Fruit fly (Drosophila melanogaster) whole organism, embryonic: Measurements from ENCODE around the gene Osbp.

Experiments used
- ATbp ChIP-seq: fragments of 200-800 bp; sonication (Bioruptor generic); optimal IDR thresholded peaks from 2 replicates; lab custom pipeline; 2017; ENCODE audit warnings: missing biosample characterization, mild to moderate bottlenecking, missing genetic modification characterization, missing genetic modification reagents
- B-H2 ChIP-seq: fragments of 200-800 bp; sonication (Bioruptor generic); optimal IDR thresholded peaks from 2 replicates; lab custom pipeline; 2018; ENCODE audit warnings: missing biosample characterization, mild to moderate bottlenecking, missing genetic modification characterization
- CG10959 ChIP-seq: fragments of 200-800 bp; sonication (Bioruptor generic); IDR thresholded peaks from 2 replicates; pipeline ENCODE4 v1.3.6; 2022; ENCODE audit warnings: missing biosample characterization, missing genetic modification characterization
- CG11560 ChIP-seq: fragments of 200-800 bp; sonication (Bioruptor generic); IDR thresholded peaks from 3 replicates; pipeline ENCODE4 v1.3.6; 2022; ENCODE audit warnings: missing biosample characterization, missing genetic modification characterization
- CG12071 ChIP-seq: fragments of 200-800 bp; sonication (Bioruptor generic); optimal IDR thresholded peaks from 3 replicates; lab custom pipeline; 2018; ENCODE audit warnings: missing biosample characterization, mild to moderate bottlenecking, missing genetic modification characterization
- CG12155 ChIP-seq: fragments of 200-800 bp; sonication (Bioruptor generic); optimal IDR thresholded peaks from 3 replicates; lab custom pipeline; 2016; ENCODE audit warnings: missing biosample characterization, missing genetic modification characterization
- CG14050 ChIP-seq: fragments of 200-800 bp; sonication (Bioruptor generic); IDR thresholded peaks from 3 replicates; pipeline ENCODE4 v1.3.6; 2022; ENCODE audit warnings: missing biosample characterization, missing genetic modification characterization
- CG16813 ChIP-seq: fragments of 200-800 bp; sonication (Bioruptor generic); IDR thresholded peaks from 3 replicates; pipeline ENCODE4 v1.3.6; 2022; ENCODE audit warnings: missing biosample characterization, missing genetic modification characterization; ENCODE audit not compliant: partially characterized antibody
- CG17385 ChIP-seq: fragments of 200-800 bp; sonication (Bioruptor generic); optimal IDR thresholded peaks from 3 replicates; lab custom pipeline; 2018; ENCODE audit warnings: missing biosample characterization, mild to moderate bottlenecking, missing genetic modification characterization
- CG18262 ChIP-seq: fragments of 200-800 bp; optimal IDR thresholded peaks from 3 replicates; lab custom pipeline; 2019; ENCODE audit warnings: missing biosample characterization, mild to moderate bottlenecking, missing genetic modification characterization, moderate library complexity
- CG34376 ChIP-seq: fragments of 200-800 bp; sonication (Bioruptor generic); optimal IDR thresholded peaks from 2 replicates; lab custom pipeline; 2018; ENCODE audit warnings: missing biosample characterization, mild to moderate bottlenecking, missing genetic modification characterization
- CG3847 ChIP-seq: fragments of 200-800 bp; sonication (Bioruptor generic); IDR thresholded peaks from 2 replicates; pipeline ENCODE4 v1.3.6; 2022; ENCODE audit warnings: missing biosample characterization, missing genetic modification characterization
- CG3995 ChIP-seq: fragments of 200-800 bp; sonication (Bioruptor generic); optimal IDR thresholded peaks from 3 replicates; lab custom pipeline; 2016; ENCODE audit warnings: missing biosample characterization, missing genetic modification characterization
- CG6854 ChIP-seq: fragments of 200-800 bp; sonication (Bioruptor generic); optimal IDR thresholded peaks from 3 replicates; lab custom pipeline; 2017; ENCODE audit warnings: missing biosample characterization, mild to moderate bottlenecking, missing genetic modification characterization
- CG7786 ChIP-seq: fragments of 200-800 bp; sonication (Bioruptor generic); optimal IDR thresholded peaks from 2 replicates; lab custom pipeline; 2016; ENCODE audit warnings: missing biosample characterization, missing genetic modification characterization
- CG7839 ChIP-seq: fragments of 200-800 bp; sonication (Bioruptor generic); optimal IDR thresholded peaks from 3 replicates; lab custom pipeline; 2018; ENCODE audit warnings: missing biosample characterization, mild to moderate bottlenecking, missing genetic modification characterization, moderate library complexity
- CG9437 ChIP-seq: fragments of 200-800 bp; sonication (Bioruptor generic); optimal IDR thresholded peaks from 2 replicates; lab custom pipeline; 2018; ENCODE audit warnings: missing biosample characterization, mild to moderate bottlenecking, missing genetic modification characterization
- CG9727 ChIP-seq: fragments of 200-800 bp; sonication (Bioruptor generic); optimal IDR thresholded peaks from 3 replicates; lab custom pipeline; 2017; ENCODE audit warnings: missing biosample characterization, mild to moderate bottlenecking, missing genetic modification characterization
- CHES-1-like ChIP-seq: fragments of 200-800 bp; sonication (Bioruptor generic); optimal IDR thresholded peaks from 2 replicates; lab custom pipeline; 2016; ENCODE audit warnings: missing biosample characterization, missing genetic modification characterization
- Camta ChIP-seq: fragments of 200-800 bp; sonication (Bioruptor generic); optimal IDR thresholded peaks from 2 replicates; lab custom pipeline; 2016; ENCODE audit warnings: missing biosample characterization, missing genetic modification characterization
- D19A ChIP-seq: fragments of 200-800 bp; optimal IDR thresholded peaks from 3 replicates; lab custom pipeline; 2019; ENCODE audit warnings: missing biosample characterization, mild to moderate bottlenecking, missing genetic modification characterization, moderate library complexity
- Doc2 ChIP-seq: fragments of 200-800 bp; sonication (Bioruptor generic); IDR thresholded peaks from 2 replicates; pipeline ENCODE4 v1.3.6; 2022; ENCODE audit warnings: missing biosample characterization, missing genetic modification characterization
- Dp ChIP-seq: fragments of 200-800 bp; sonication (Bioruptor generic); optimal IDR thresholded peaks from 2 replicates; lab custom pipeline; 2018; ENCODE audit warnings: missing biosample characterization, mild to moderate bottlenecking, missing genetic modification characterization, moderate library complexity
- Fer2 ChIP-seq: fragments of 200-800 bp; sonication (Bioruptor generic); optimal IDR thresholded peaks from 2 replicates; lab custom pipeline; 2018; ENCODE audit warnings: missing biosample characterization, mild to moderate bottlenecking, missing genetic modification characterization, moderate library complexity
- HLH4C ChIP-seq: fragments of 200-800 bp; sonication (Bioruptor generic); IDR thresholded peaks from 3 replicates; pipeline ENCODE4 v1.3.6; 2022; ENCODE audit warnings: missing biosample characterization, missing genetic modification characterization; ENCODE audit not compliant: partially characterized antibody
- Max ChIP-seq: fragments of 200-800 bp; sonication (Bioruptor generic); optimal IDR thresholded peaks from 2 replicates; lab custom pipeline; 2016; ENCODE audit warnings: missing biosample characterization, mild to moderate bottlenecking, missing genetic modification characterization
- Med ChIP-seq: fragments of 200-800 bp; sonication (Bioruptor generic); peaks from one replicate; lab custom pipeline; 2016; ENCODE audit warnings: missing biosample characterization, missing genetic modification characterization, mild to moderate bottlenecking, inconsistent platforms, moderate library complexity
- NFAT ChIP-seq: fragments of 200-800 bp; sonication (Bioruptor generic); IDR thresholded peaks from 2 replicates; pipeline ENCODE4 v1.3.6; 2022; ENCODE audit warnings: missing biosample characterization, missing genetic modification characterization
- NfI ChIP-seq: fragments of 200-800 bp; sonication (Bioruptor generic); optimal IDR thresholded peaks from 3 replicates; lab custom pipeline; 2018; ENCODE audit warnings: missing biosample characterization, mild to moderate bottlenecking, missing genetic modification characterization, moderate library complexity
- Vsx1 ChIP-seq: fragments of 200-800 bp; sonication (Bioruptor generic); optimal IDR thresholded peaks from 2 replicates; lab custom pipeline; 2017; ENCODE audit warnings: missing biosample characterization, mild to moderate bottlenecking, missing genetic modification characterization, missing genetic modification reagents
- YL-1 ChIP-seq: fragments of 200-800 bp; sonication (Bioruptor generic); optimal IDR thresholded peaks from 3 replicates; lab custom pipeline; 2017; ENCODE audit warnings: missing biosample characterization, mild to moderate bottlenecking, missing genetic modification characterization
- cas ChIP-seq: fragments of 200-800 bp; sonication (Bioruptor generic); IDR thresholded peaks from 2 replicates; pipeline ENCODE4 v1.3.6; 2022; ENCODE audit warnings: missing biosample characterization, missing genetic modification characterization
- chm ChIP-seq: fragments of 200-800 bp; sonication (Bioruptor generic); IDR thresholded peaks from 2 replicates; pipeline ENCODE4 v1.3.6; 2022; ENCODE audit warnings: missing biosample characterization, missing genetic modification characterization
- corto ChIP-seq: fragments of 200-800 bp; sonication (Bioruptor generic); optimal IDR thresholded peaks from 2 replicates; lab custom pipeline; 2016; ENCODE audit warnings: missing biosample characterization, mild to moderate bottlenecking, missing genetic modification characterization, moderate library complexity
- dmrt99B ChIP-seq: fragments of 200-800 bp; sonication (Bioruptor generic); optimal IDR thresholded peaks from 2 replicates; lab custom pipeline; 2018; ENCODE audit warnings: missing biosample characterization, mild to moderate bottlenecking, missing genetic modification characterization, moderate library complexity
- fru ChIP-seq: fragments of >200 bp; optimal IDR thresholded peaks from 2 replicates; lab custom pipeline; 2017
- gsb-n ChIP-seq: fragments of 200-800 bp; sonication (Bioruptor generic); optimal IDR thresholded peaks from 3 replicates; lab custom pipeline; 2018; ENCODE audit warnings: missing biosample characterization, mild to moderate bottlenecking, missing genetic modification characterization
- hb ChIP-seq: fragments of 200-800 bp; sonication (Bioruptor generic); IDR thresholded peaks from 3 replicates; pipeline ENCODE4 v1.3.6; 2022; ENCODE audit warnings: missing biosample characterization, missing genetic modification characterization; ENCODE audit not compliant: partially characterized antibody
- hbn ChIP-seq: fragments of 200-800 bp; sonication (Bioruptor generic); IDR thresholded peaks from 2 replicates; pipeline ENCODE4 v1.3.6; 2022; ENCODE audit warnings: missing biosample characterization, missing genetic modification characterization; ENCODE audit not compliant: partially characterized antibody
- jumu ChIP-seq: fragments of 200-800 bp; sonication (Bioruptor generic); optimal IDR thresholded peaks from 3 replicates; lab custom pipeline; 2016; ENCODE audit warnings: missing biosample characterization, missing genetic modification characterization
- mirr ChIP-seq: fragments of 200-800 bp; sonication (Bioruptor generic); optimal IDR thresholded peaks from 3 replicates; lab custom pipeline; 2018; ENCODE audit warnings: missing biosample characterization, mild to moderate bottlenecking, missing genetic modification characterization
- nom ChIP-seq: fragments of 200-800 bp; sonication (Bioruptor generic); optimal IDR thresholded peaks from 2 replicates; lab custom pipeline; 2017; ENCODE audit warnings: missing biosample characterization, missing genetic modification characterization, mild to moderate bottlenecking, moderate library complexity, missing genetic modification reagents
- peb ChIP-seq: fragments of 200-800 bp; sonication (Bioruptor generic); IDR thresholded peaks from 2 replicates; pipeline ENCODE4 v1.3.6; 2022; ENCODE audit warnings: missing biosample characterization, missing genetic modification characterization
- psq ChIP-seq: fragments of 200-800 bp; sonication (Bioruptor generic); optimal IDR thresholded peaks from 2 replicates; lab custom pipeline; 2017; ENCODE audit warnings: missing biosample characterization, missing genetic modification characterization
- pum ChIP-seq: fragments of 200-800 bp; sonication (Bioruptor generic); optimal IDR thresholded peaks from 2 replicates; lab custom pipeline; 2016; ENCODE audit warnings: missing biosample characterization, missing genetic modification characterization
- sqz ChIP-seq: fragments of 200-800 bp; sonication (Bioruptor generic); optimal IDR thresholded peaks from 3 replicates; lab custom pipeline; 2018; ENCODE audit warnings: missing biosample characterization, mild to moderate bottlenecking, missing genetic modification characterization
- trem ChIP-seq: fragments of 200-800 bp; optimal IDR thresholded peaks from 3 replicates; lab custom pipeline; 2019; ENCODE audit warnings: missing biosample characterization, mild to moderate bottlenecking, missing genetic modification characterization, moderate library complexity
- ttk ChIP-seq: fragments of 200-800 bp; sonication (Bioruptor generic); IDR thresholded peaks from 2 replicates; pipeline ENCODE4 v2.1.2; 2022; ENCODE audit warnings: missing biosample characterization, missing genetic modification characterization
- usp ChIP-seq: fragments of >200 bp; optimal IDR thresholded peaks from 2 replicates; lab custom pipeline; 2017; ENCODE audit warnings: missing biosample characterization, missing genetic modification characterization
- zen ChIP-seq: fragments of 200-800 bp; sonication (Bioruptor generic); optimal IDR thresholded peaks from 3 replicates; lab custom pipeline; 2018; ENCODE audit warnings: missing biosample characterization, mild to moderate bottlenecking, missing genetic modification characterization, moderate library complexity

Gene Osbp

dm6 chr3R:24893320-24893955 lies 44.6 kb downstream of the Osbp start (continued):
- peak; percentile 37 for TF ChIP-seq Fer2
- peak; percentile 21 for TF ChIP-seq psq
- peak; percentile 74 for TF ChIP-seq CG17385
- peak; percentile 80 for TF ChIP-seq sqz (GFP tag; lab: Kevin White, UChicago)
- TF ChIP-seq HLH4C (GFP tag; lab: Robert Waterston, UW) = no peak
- TF ChIP-seq peb (GFP tag; lab: Robert Waterston, UW) = peak; percentile 35; the same call in 1 of the 2 replicates
- no peak for TF ChIP-seq CG16813 (GFP tag; lab: Robert Waterston, UW)
- no peak for TF ChIP-seq NFAT (GFP tag; lab: Robert Waterston, UW)
- no peak for TF ChIP-seq CG34376
- peak; percentile 56 for TF ChIP-seq Vsx1
- TF ChIP-seq chm = peak; percentile 55; the same call in 1 of the 2 replicates
- TF ChIP-seq Doc2 (GFP tag; lab: Robert Waterston, UW) = no peak
- TF ChIP-seq NfI = peak; percentile 40
- no peak for TF ChIP-seq CG14050 (GFP tag; lab: Robert Waterston, UW)
- TF ChIP-seq CG7786 = no peak
- TF ChIP-seq corto = peak; percentile 37
- peak; percentile 77 for TF ChIP-seq nom
- peak; percentile 92 for TF ChIP-seq CG7839 (tag; lab: Kevin White, UChicago)
- no peak for TF ChIP-seq usp (GFP tag; lab: Kevin White, UChicago)
- TF ChIP-seq Med (GFP tag; lab: Kevin White, UChicago) = peak; percentile 58
- TF ChIP-seq CG18262 (tag; lab: Kevin White, UChicago) = peak; percentile 97
- no peak for TF ChIP-seq Dp (GFP tag; lab: Kevin White, UChicago)
- no peak for TF ChIP-seq CG12071
- peak; percentile 53 for TF ChIP-seq CG12155
- no peak for TF ChIP-seq hb (GFP tag; lab: Robert Waterston, UW)
- no peak for TF ChIP-seq CG10959 (GFP tag; lab: Robert Waterston, UW)
- TF ChIP-seq zen (tag; lab: Kevin White, UChicago) = peak; percentile 63
- TF ChIP-seq ATbp (GFP tag; lab: Kevin White, UChicago) = peak; percentile 52
- TF ChIP-seq dmrt99B = peak; percentile 92
- TF ChIP-seq B-H2 = no peak
- TF ChIP-seq trem (tag; lab: Kevin White, UChicago) = peak; percentile 90
- no peak for TF ChIP-seq Camta (GFP tag; lab: Kevin White, UChicago)
- TF ChIP-seq jumu (GFP tag; lab: Kevin White, UChicago) = no peak
- no peak for TF ChIP-seq cas (GFP tag; lab: Robert Waterston, UW)
- peak; percentile 74 for TF ChIP-seq CG9437 (GFP tag; lab: Kevin White, UChicago)
- no peak for TF ChIP-seq hbn (GFP tag; lab: Robert Waterston, UW)
- TF ChIP-seq CG11560 (tag; lab: Robert Waterston, UW) = 0 out of 3 replicates have a peak, but pooled peaks have one; percentile 42
- peak; percentile 87 for TF ChIP-seq D19A (tag; lab: Kevin White, UChicago)
- peak; percentile 86 for TF ChIP-seq gsb-n (tag; lab: Kevin White, UChicago)
- no peak for TF ChIP-seq mirr (GFP tag; lab: Kevin White, UChicago)
- peak; percentile 54 for TF ChIP-seq Max
- peak; percentile 47; the same call in 1 of the 2 replicates for TF ChIP-seq CG3847 (GFP tag; lab: Robert Waterston, UW)
- peak; percentile 55 for TF ChIP-seq ttk (GFP tag; lab: Robert Waterston, UW)
- no peak for TF ChIP-seq CG3995 (GFP tag; lab: Kevin White, UChicago)
- TF ChIP-seq CG9727 = peak; percentile 93
- TF ChIP-seq CG6854 (GFP tag; lab: Kevin White, UChicago) = peak; percentile 62
- no peak for TF ChIP-seq fru (lab: Kevin White, UChicago)
- TF ChIP-seq YL-1 = no peak
- TF ChIP-seq CHES-1-like = no peak
- TF ChIP-seq pum (GFP tag; lab: Kevin White, UChicago) = no peak
